Worm (Caenorhabditis elegans) whole organism, L3 larva: ENCODE data around the gene let-2.
A peak's percentile ranks its signal among the peaks of the same experiment; 100 is the strongest.

ENCODE experiments used
- R02D3.7 ChIP-seq: fragments of 150-350 bp; optimal IDR thresholded peaks from 2 replicates; lab custom pipeline; 2014; ENCODE audit warnings: missing biosample characterization, missing genetic modification characterization
- ZK546.5 ChIP-seq: sonication (generic microtip); optimal IDR thresholded peaks from 2 replicates; lab custom pipeline; 2017; ENCODE audit warnings: missing biosample characterization, missing genetic modification characterization
- aly-2 ChIP-seq: fragments of 150-350 bp; optimal IDR thresholded peaks from 2 replicates; lab custom pipeline; 2014; ENCODE audit warnings: missing biosample characterization, missing genetic modification characterization
- ama-1 ChIP-seq: fragments of 150-350 bp; optimal IDR thresholded peaks from 2 replicates; lab custom pipeline; 2018
- ceh-16 ChIP-seq: sonication (generic microtip); optimal IDR thresholded peaks from 2 replicates; lab custom pipeline; 2017; ENCODE audit warnings: missing biosample characterization, missing genetic modification characterization
- ceh-28 ChIP-seq: fragments of 150-350 bp; optimal IDR thresholded peaks from 2 replicates; lab custom pipeline; 2014; ENCODE audit warnings: missing biosample characterization, missing genetic modification reagents, missing genetic modification characterization
- ceh-82 ChIP-seq: fragments of 150-350 bp; optimal IDR thresholded peaks from 2 replicates; lab custom pipeline; 2014; ENCODE audit warnings: missing biosample characterization, missing genetic modification characterization
- ceh-9 ChIP-seq: sonication (generic microtip); optimal IDR thresholded peaks from 2 replicates; lab custom pipeline; 2018; ENCODE audit warnings: missing biosample characterization, missing genetic modification characterization
- daf-12 ChIP-seq: fragments of 150-350 bp; optimal IDR thresholded peaks from 2 replicates; lab custom pipeline; 2014; ENCODE audit warnings: missing biosample characterization, missing genetic modification reagents, missing genetic modification characterization
- egl-27 ChIP-seq: sonication (generic microtip); optimal IDR thresholded peaks from 4 replicates; lab custom pipeline; 2017; ENCODE audit warnings: missing biosample characterization, missing genetic modification reagents, missing genetic modification characterization
- egl-5 ChIP-seq: fragments of 150-350 bp; optimal IDR thresholded peaks from 2 replicates; lab custom pipeline; 2017; ENCODE audit warnings: missing biosample characterization, missing genetic modification reagents, missing genetic modification characterization, inconsistent platforms
- elt-1 ChIP-seq: fragments of 150-350 bp; optimal IDR thresholded peaks from 2 replicates; lab custom pipeline; 2014; ENCODE audit warnings: missing biosample characterization, missing genetic modification characterization
- elt-2 ChIP-seq: sonication (generic microtip); optimal IDR thresholded peaks from 2 replicates; lab custom pipeline; 2016; ENCODE audit warnings: missing genetic modification reagents, mild to moderate bottlenecking, missing genetic modification characterization, missing compliant biosample characterization
- elt-3 ChIP-seq, 3 experiments: fragments of 150-350 bp in 1 of 3; sonication (generic microtip) in 2 of 3; optimal IDR thresholded peaks; 2 replicates in 2 of 3; 4 replicates in 1 of 3; lab custom pipeline; 2014 to 2017; ENCODE audit warnings: missing biosample characterization in 3 of 3, missing genetic modification characterization in 3 of 3
- eor-1 ChIP-seq, 2 experiments: fragments of 150-350 bp; optimal IDR thresholded peaks; 2 replicates each; lab custom pipeline; 2014 to 2018; ENCODE audit warnings: missing biosample characterization in 2 of 2, missing genetic modification characterization in 2 of 2
- fkh-10 ChIP-seq: sonication (generic microtip); optimal IDR thresholded peaks from 2 replicates; lab custom pipeline; 2017; ENCODE audit warnings: missing biosample characterization, missing genetic modification reagents, missing genetic modification characterization
- fkh-2 ChIP-seq: fragments of 150-350 bp; optimal IDR thresholded peaks from 2 replicates; lab custom pipeline; 2014; ENCODE audit warnings: missing biosample characterization, missing genetic modification reagents, missing genetic modification characterization
- fos-1 ChIP-seq: fragments of 150-350 bp; optimal IDR thresholded peaks from 2 replicates; lab custom pipeline; 2014; ENCODE audit warnings: missing biosample characterization, missing genetic modification characterization
- hmg-11 ChIP-seq: sonication (generic microtip); optimal IDR thresholded peaks from 2 replicates; lab custom pipeline; 2016; ENCODE audit warnings: missing genetic modification characterization, missing compliant biosample characterization
- jun-1 ChIP-seq: fragments of 150-350 bp; optimal IDR thresholded peaks from 2 replicates; lab custom pipeline; 2014; ENCODE audit warnings: missing biosample characterization, missing genetic modification reagents, missing genetic modification characterization
- lin-15B ChIP-seq: fragments of 150-350 bp; optimal IDR thresholded peaks from 2 replicates; lab custom pipeline; 2014; ENCODE audit warnings: missing biosample characterization, missing genetic modification characterization
- lin-39 ChIP-seq: fragments of 150-350 bp; optimal IDR thresholded peaks from 2 replicates; lab custom pipeline; 2018; ENCODE audit warnings: missing biosample characterization, missing genetic modification reagents, missing genetic modification characterization
- lsy-12 ChIP-seq: sonication (generic microtip); optimal IDR thresholded peaks from 2 replicates; lab custom pipeline; 2016; ENCODE audit warnings: mild to moderate bottlenecking, missing genetic modification characterization, missing compliant biosample characterization
- mdl-1 ChIP-seq: fragments of 150-350 bp; optimal IDR thresholded peaks from 2 replicates; lab custom pipeline; 2014; ENCODE audit warnings: missing biosample characterization, missing genetic modification characterization
- mml-1 ChIP-seq: fragments of 150-350 bp; sonication (generic microtip); optimal IDR thresholded peaks from 3 replicates; lab custom pipeline; 2014; ENCODE audit warnings: missing biosample characterization, missing genetic modification characterization
- nfya-1 ChIP-seq: sonication (generic microtip); optimal IDR thresholded peaks from 2 replicates; lab custom pipeline; 2017; ENCODE audit warnings: missing genetic modification characterization, mild to moderate bottlenecking, missing compliant biosample characterization, antibody characterized with exemption, moderate library complexity; ENCODE audit not compliant: insufficient read depth
- nhr-11 ChIP-seq: fragments of 150-350 bp; optimal IDR thresholded peaks from 2 replicates; lab custom pipeline; 2014; ENCODE audit warnings: missing biosample characterization, missing genetic modification characterization
- nhr-12 ChIP-seq: fragments of 150-350 bp; optimal IDR thresholded peaks from 2 replicates; lab custom pipeline; 2014; ENCODE audit warnings: missing biosample characterization, missing genetic modification characterization
- nhr-23 ChIP-seq: fragments of 150-350 bp; optimal IDR thresholded peaks from 2 replicates; lab custom pipeline; 2014; ENCODE audit warnings: missing biosample characterization, missing genetic modification reagents, missing genetic modification characterization
- nhr-237 ChIP-seq: fragments of 150-350 bp; optimal IDR thresholded peaks from 2 replicates; lab custom pipeline; 2014; ENCODE audit warnings: missing biosample characterization, missing genetic modification characterization
- nhr-25 ChIP-seq: sonication (generic microtip); optimal IDR thresholded peaks from 2 replicates; lab custom pipeline; 2017; ENCODE audit warnings: missing biosample characterization, missing genetic modification characterization
- nhr-28 ChIP-seq: fragments of 150-350 bp; optimal IDR thresholded peaks from 2 replicates; lab custom pipeline; 2014; ENCODE audit warnings: missing biosample characterization, missing genetic modification characterization
- nhr-43 ChIP-seq: sonication (generic microtip); optimal IDR thresholded peaks from 2 replicates; lab custom pipeline; 2016; ENCODE audit warnings: mild to moderate bottlenecking, missing genetic modification characterization, missing compliant biosample characterization; ENCODE audit not compliant: poor library complexity, severe bottlenecking
- nhr-67 ChIP-seq: fragments of 150-350 bp; optimal IDR thresholded peaks from 2 replicates; lab custom pipeline; 2014; ENCODE audit warnings: missing biosample characterization, missing genetic modification characterization
- nhr-76 ChIP-seq: fragments of 150-350 bp; sonication (generic microtip); optimal IDR thresholded peaks from 5 replicates; lab custom pipeline; 2014; ENCODE audit warnings: missing biosample characterization, missing genetic modification characterization
- nhr-77 ChIP-seq: fragments of 150-350 bp; optimal IDR thresholded peaks from 2 replicates; lab custom pipeline; 2014; ENCODE audit warnings: missing biosample characterization, missing genetic modification characterization
- pha-4 ChIP-seq: fragments of 150-350 bp; optimal IDR thresholded peaks from 2 replicates; lab custom pipeline; 2014; ENCODE audit warnings: missing biosample characterization, missing genetic modification reagents, missing genetic modification characterization
- pqm-1 ChIP-seq: fragments of 150-350 bp; optimal IDR thresholded peaks from 2 replicates; lab custom pipeline; 2017; ENCODE audit warnings: missing biosample characterization, missing genetic modification characterization, inconsistent platforms
- sea-2 ChIP-seq: fragments of 150-350 bp; sonication (generic microtip); optimal IDR thresholded peaks from 4 replicates; lab custom pipeline; 2014; ENCODE audit warnings: missing biosample characterization, missing genetic modification reagents, missing genetic modification characterization
- skn-1 ChIP-seq: fragments of 150-350 bp; optimal IDR thresholded peaks from 2 replicates; lab custom pipeline; 2014; ENCODE audit warnings: missing biosample characterization, missing genetic modification characterization
- snpc-4 ChIP-seq: fragments of 150-350 bp; optimal IDR thresholded peaks from 2 replicates; lab custom pipeline; 2014; ENCODE audit warnings: missing biosample characterization, missing genetic modification characterization
- tbx-2 ChIP-seq: sonication (generic microtip); optimal IDR thresholded peaks from 2 replicates; lab custom pipeline; 2016; ENCODE audit warnings: mild to moderate bottlenecking, missing genetic modification characterization, missing compliant biosample characterization
- unc-39 ChIP-seq: sonication (generic microtip); optimal IDR thresholded peaks from 4 replicates; lab custom pipeline; 2017; ENCODE audit warnings: missing biosample characterization, missing genetic modification characterization
- unc-62 ChIP-seq: fragments of 150-350 bp; sonication (generic microtip); optimal IDR thresholded peaks from 4 replicates; lab custom pipeline; 2014; ENCODE audit warnings: missing biosample characterization, missing genetic modification reagents, missing genetic modification characterization
- zag-1 ChIP-seq: fragments of 150-350 bp; optimal IDR thresholded peaks from 2 replicates; lab custom pipeline; 2014; ENCODE audit warnings: missing biosample characterization, missing genetic modification characterization
- ztf-4 ChIP-seq: fragments of 150-350 bp; optimal IDR thresholded peaks from 2 replicates; lab custom pipeline; 2014; ENCODE audit warnings: missing biosample characterization, missing genetic modification characterization

let-2 gene

DNA sequence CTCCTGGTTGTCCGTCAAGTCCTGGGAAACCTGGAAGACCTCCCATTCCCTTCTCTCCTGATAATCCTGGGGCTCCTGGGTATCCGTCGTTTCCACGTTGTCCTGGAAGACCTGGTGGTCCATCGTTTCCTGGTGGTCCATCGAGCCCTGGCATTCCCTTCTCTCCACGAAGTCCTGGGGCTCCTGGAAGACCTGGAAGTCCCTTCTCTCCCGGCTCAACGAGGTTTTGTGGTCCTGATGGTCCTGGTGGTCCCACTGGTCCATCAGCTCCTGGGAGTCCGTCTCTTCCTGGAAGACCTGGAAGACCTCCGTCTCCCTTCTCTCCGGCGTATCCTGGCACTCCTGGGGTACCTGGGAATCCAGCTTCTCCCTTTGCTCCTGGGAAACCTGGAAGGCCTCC, 7.2 kb downstream of the let-2 start:
- TF ChIP-seq nhr-25 (no peak), elt-3 (tag; optimal IDR thresholded peaks at IDR 0.05; lab: Kevin White, UChicago) (no peak), eor-1 (tag; optimal IDR thresholded peaks at IDR 0.05; lab: Kevin White, UChicago) (no peak), ZK546.5 (no peak), nhr-28 (tag; lab: Kevin White, UChicago) (no peak), nhr-12 (tag; lab: Kevin White, UChicago) (no peak), nhr-11 (no peak), pha-4 (no peak), R02D3.7 (tag; lab: Kevin White, UChicago) (no peak), lin-39 (tag; lab: Kevin White, UChicago) (no peak), pqm-1 (tag; lab: Kevin White, UChicago) (no peak), skn-1 (tag; lab: Kevin White, UChicago) (no peak), elt-2 (tag; lab: Kevin White, UChicago) (no peak), sea-2 (no peak), fos-1 (tag; lab: Kevin White, UChicago) (no peak), ceh-28 (tag; lab: Kevin White, UChicago) (no peak), unc-62 (GFP tag; lab: Kevin White, UChicago) (no peak)
- TF ChIP-seq, all 47 proteins: peak for 0

DNA sequence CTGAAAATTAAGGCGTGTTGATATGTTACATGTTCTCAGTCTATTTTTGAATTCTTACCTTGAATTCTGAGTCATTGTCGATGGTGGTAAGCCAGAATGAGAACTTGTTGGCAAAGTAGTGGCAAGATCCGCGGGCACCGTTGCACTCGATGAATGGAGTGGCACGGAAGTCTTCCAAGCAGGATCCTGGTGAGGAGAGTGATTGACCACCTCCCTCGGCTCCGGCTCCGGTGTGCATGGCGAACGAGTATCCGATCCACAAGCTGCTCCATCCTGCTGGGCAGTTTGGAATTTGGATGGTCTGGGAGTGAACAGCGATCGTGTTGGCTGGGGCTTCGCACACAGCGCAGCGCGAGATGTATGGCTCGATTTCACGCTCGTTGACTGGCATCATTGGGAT, 8.0 kb downstream of the let-2 start:
- no peak for TF ChIP-seq ama-1 (lab: Kevin White, UChicago)
- no peak for TF ChIP-seq pha-4
- TF ChIP-seq nhr-25 = no peak
- no peak for TF ChIP-seq fkh-10 (GFP tag; lab: Kevin White, UChicago)
- TF ChIP-seq eor-1 (tag; optimal IDR thresholded peaks at IDR 0.05; lab: Kevin White, UChicago) = no peak
- TF ChIP-seq ceh-28 (tag; lab: Kevin White, UChicago) = no peak
- no peak for TF ChIP-seq sea-2
- TF ChIP-seq skn-1 (tag; lab: Kevin White, UChicago) = no peak
- no peak for TF ChIP-seq nhr-77
- no peak for TF ChIP-seq egl-27 (tag; lab: Kevin White, UChicago)
- TF ChIP-seq nhr-76 (tag; lab: Kevin White, UChicago) = no peak
- TF ChIP-seq ceh-82 (tag; lab: Kevin White, UChicago) = no peak
- TF ChIP-seq jun-1 (tag; lab: Kevin White, UChicago) = no peak
- TF ChIP-seq nhr-23 = no peak
- TF ChIP-seq tbx-2 = no peak
- no peak for TF ChIP-seq elt-1 (tag; lab: Kevin White, UChicago)
- no peak for TF ChIP-seq snpc-4 (tag; lab: Kevin White, UChicago)
- no peak for TF ChIP-seq nhr-11
- no peak for TF ChIP-seq mml-1 (tag; lab: Kevin White, UChicago)
- no peak for TF ChIP-seq nfya-1 (tag; lab: Kevin White, UChicago)
- TF ChIP-seq, all 47 proteins: peak for 0

DNA sequence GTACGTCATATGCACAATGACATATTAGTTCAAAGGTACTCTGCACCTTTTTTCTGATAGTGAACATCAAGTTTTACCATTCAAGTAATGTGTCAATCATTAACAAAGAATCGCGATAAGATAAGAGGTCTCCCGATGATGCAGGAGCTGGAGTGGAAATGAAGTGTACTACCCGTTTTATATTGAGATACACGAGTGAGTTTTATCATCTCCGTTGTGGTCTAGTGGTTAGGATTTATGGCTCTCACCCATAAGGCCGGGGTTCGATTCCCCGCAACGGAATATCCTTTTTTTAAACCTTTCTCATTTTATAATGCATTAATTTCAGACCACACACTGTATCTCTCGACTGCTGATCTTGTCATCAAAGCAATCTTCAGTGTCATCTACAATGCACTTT, 11.2 kb downstream of the let-2 start:
- no peak for TF ChIP-seq R02D3.7 (tag; lab: Kevin White, UChicago)
- TF ChIP-seq mml-1 (tag; lab: Kevin White, UChicago) = no peak
- no peak for TF ChIP-seq sea-2
- TF ChIP-seq jun-1 (tag; lab: Kevin White, UChicago) = no peak
- TF ChIP-seq ceh-9 (tag; lab: Kevin White, UChicago) = no peak
- no peak for TF ChIP-seq nhr-67
- TF ChIP-seq elt-2 (tag; lab: Kevin White, UChicago) = peak; percentile 96
- no peak for TF ChIP-seq ama-1 (lab: Kevin White, UChicago)
- TF ChIP-seq nhr-28 (tag; lab: Kevin White, UChicago) = no peak
- no peak for TF ChIP-seq nhr-237 (tag; lab: Kevin White, UChicago)
- peak; percentile 27 for TF ChIP-seq nfya-1 (tag; lab: Kevin White, UChicago)
- no peak for TF ChIP-seq nhr-77
- peak; percentile 37 for TF ChIP-seq egl-5
- TF ChIP-seq daf-12 (tag; lab: Kevin White, UChicago) = no peak
- TF ChIP-seq unc-62 (GFP tag; lab: Kevin White, UChicago) = no peak
- TF ChIP-seq eor-1 (tag; optimal IDR thresholded peaks at IDR 0.05; lab: Kevin White, UChicago) = no peak
- peak; percentile 42 for TF ChIP-seq tbx-2
- TF ChIP-seq nhr-25 = no peak
- no peak for TF ChIP-seq ztf-4
- no peak for TF ChIP-seq fkh-2 (tag; lab: Kevin White, UChicago)
- no peak for TF ChIP-seq nhr-76 (tag; lab: Kevin White, UChicago)
- no peak for TF ChIP-seq aly-2 (tag; lab: Kevin White, UChicago)
- no peak for TF ChIP-seq pha-4
- no peak for TF ChIP-seq fos-1 (tag; lab: Kevin White, UChicago)
- no peak for TF ChIP-seq ceh-82 (tag; lab: Kevin White, UChicago)
- TF ChIP-seq snpc-4 (tag; lab: Kevin White, UChicago) = no peak
- TF ChIP-seq skn-1 (tag; lab: Kevin White, UChicago) = no peak
- no peak for TF ChIP-seq hmg-11 (tag; lab: Kevin White, UChicago)
- TF ChIP-seq lsy-12 (tag; lab: Kevin White, UChicago) = peak; percentile 14
- TF ChIP-seq zag-1 = no peak
- TF ChIP-seq elt-1 (tag; lab: Kevin White, UChicago) = no peak
- TF ChIP-seq nhr-11 = no peak
- peak; percentile 3 for TF ChIP-seq nhr-23
- no peak for TF ChIP-seq lin-15B (tag; lab: Kevin White, UChicago)
- TF ChIP-seq nhr-43 (tag; lab: Kevin White, UChicago) = peak; percentile 87
- no peak for TF ChIP-seq mdl-1 (tag; lab: Kevin White, UChicago)
- peak; percentile 74 for TF ChIP-seq pqm-1 (tag; lab: Kevin White, UChicago)
- no peak for TF ChIP-seq ceh-16 (tag; lab: Kevin White, UChicago)
- TF ChIP-seq fkh-10 (GFP tag; lab: Kevin White, UChicago) = peak; percentile 5
- TF ChIP-seq unc-39 (tag; lab: Kevin White, UChicago) = no peak
- no peak for TF ChIP-seq nhr-12 (tag; lab: Kevin White, UChicago)
- TF ChIP-seq egl-27 (tag; lab: Kevin White, UChicago) = no peak
